Fruit fly (Drosophila melanogaster) whole organism, embryonic: ENCODE measurements around the gene CG15199.
A peak's percentile ranks its signal among the peaks of the same experiment; 100 is the strongest.

ENCODE experiments used
- Atf3 ChIP-seq: fragments of 200-800 bp; sonication (Bioruptor generic); optimal IDR thresholded peaks from 3 replicates; lab custom pipeline; 2016; ENCODE audit warnings: missing biosample characterization, missing genetic modification characterization
- Bdp1 ChIP-seq: fragments of 200-800 bp; sonication (Bioruptor generic); optimal IDR thresholded peaks from 3 replicates; lab custom pipeline; 2016; ENCODE audit warnings: missing biosample characterization, missing genetic modification characterization
- CG11723 ChIP-seq: fragments of 200-800 bp; sonication (Bioruptor generic); optimal IDR thresholded peaks from 2 replicates; lab custom pipeline; 2017; ENCODE audit warnings: missing biosample characterization, mild to moderate bottlenecking, missing genetic modification characterization
- CG15011 ChIP-seq: fragments of 200-800 bp; sonication (Bioruptor generic); optimal IDR thresholded peaks from 3 replicates; lab custom pipeline; 2018; ENCODE audit warnings: missing biosample characterization, mild to moderate bottlenecking, missing genetic modification characterization
- CG15601 ChIP-seq: fragments of 200-800 bp; sonication (Bioruptor generic); optimal IDR thresholded peaks from 3 replicates; lab custom pipeline; 2019; ENCODE audit warnings: missing biosample characterization, mild to moderate bottlenecking, missing genetic modification characterization, moderate library complexity
- CG1647 ChIP-seq: fragments of 200-800 bp; sonication (Bioruptor generic); optimal IDR thresholded peaks from 3 replicates; lab custom pipeline; 2016; ENCODE audit warnings: missing biosample characterization, missing genetic modification characterization
- CG17186 ChIP-seq: fragments of 200-800 bp; sonication (Bioruptor generic); optimal IDR thresholded peaks from 3 replicates; lab custom pipeline; 2017; ENCODE audit warnings: missing biosample characterization, missing genetic modification reagents, missing genetic modification characterization
- CG17568 ChIP-seq: fragments of 200-800 bp; sonication (Bioruptor generic); optimal IDR thresholded peaks from 2 replicates; lab custom pipeline; 2018; ENCODE audit warnings: missing biosample characterization, mild to moderate bottlenecking, missing genetic modification characterization, moderate library complexity
- CG2116 ChIP-seq: fragments of 200-800 bp; sonication (Bioruptor generic); optimal IDR thresholded peaks from 3 replicates; lab custom pipeline; 2018; ENCODE audit warnings: missing biosample characterization, mild to moderate bottlenecking, missing genetic modification characterization
- CG30020 ChIP-seq: fragments of 200-800 bp; optimal IDR thresholded peaks from 2 replicates; lab custom pipeline; 2019; ENCODE audit warnings: missing biosample characterization, mild to moderate bottlenecking, missing genetic modification characterization, moderate library complexity
- CG30403 ChIP-seq: fragments of 200-800 bp; sonication (Bioruptor generic); optimal IDR thresholded peaks from 3 replicates; lab custom pipeline; 2016; ENCODE audit warnings: missing biosample characterization, missing genetic modification characterization
- CG31224 ChIP-seq: fragments of 200-800 bp; sonication (Bioruptor generic); IDR thresholded peaks from 2 replicates; pipeline ENCODE4 v1.3.6; 2022; ENCODE audit warnings: missing biosample characterization, missing genetic modification characterization
- CG31365 ChIP-seq: fragments of 200-800 bp; sonication (Bioruptor generic); optimal IDR thresholded peaks from 2 replicates; lab custom pipeline; 2018; ENCODE audit warnings: missing biosample characterization, mild to moderate bottlenecking, missing genetic modification characterization
- CG31441 ChIP-seq: fragments of 200-800 bp; sonication (Bioruptor generic); IDR thresholded peaks from 2 replicates; pipeline ENCODE4 v1.3.6; 2022; ENCODE audit warnings: missing biosample characterization, missing genetic modification characterization
- CG3847 ChIP-seq: fragments of 200-800 bp; sonication (Bioruptor generic); IDR thresholded peaks from 2 replicates; pipeline ENCODE4 v1.3.6; 2022; ENCODE audit warnings: missing biosample characterization, missing genetic modification characterization
- CG4328 ChIP-seq: fragments of 200-800 bp; sonication (Bioruptor generic); optimal IDR thresholded peaks from 3 replicates; lab custom pipeline; 2017; ENCODE audit warnings: missing biosample characterization, missing genetic modification reagents, missing genetic modification characterization
- CG4707 ChIP-seq: fragments of 200-800 bp; sonication (Bioruptor generic); optimal IDR thresholded peaks from 2 replicates; lab custom pipeline; 2018; ENCODE audit warnings: missing biosample characterization, mild to moderate bottlenecking, missing genetic modification characterization, moderate library complexity
- CG5180 ChIP-seq: fragments of 200-800 bp; sonication (Bioruptor generic); optimal IDR thresholded peaks from 3 replicates; lab custom pipeline; 2017; ENCODE audit warnings: missing biosample characterization, missing genetic modification characterization, mild to moderate bottlenecking, moderate library complexity, missing genetic modification reagents
- CG6654 ChIP-seq: fragments of 200-800 bp; sonication (Bioruptor generic); optimal IDR thresholded peaks from 2 replicates; lab custom pipeline; 2017; ENCODE audit warnings: missing biosample characterization, mild to moderate bottlenecking, missing genetic modification characterization
- CG6683 ChIP-seq: fragments of 200-800 bp; sonication (Bioruptor generic); optimal IDR thresholded peaks from 2 replicates; lab custom pipeline; 2017; ENCODE audit warnings: missing biosample characterization, mild to moderate bottlenecking, missing genetic modification characterization, missing genetic modification reagents
- CG8388 ChIP-seq: fragments of 200-800 bp; sonication (Bioruptor generic); optimal IDR thresholded peaks from 2 replicates; lab custom pipeline; 2019; ENCODE audit warnings: missing biosample characterization, mild to moderate bottlenecking, missing genetic modification characterization, moderate library complexity
- CG8765 ChIP-seq: fragments of 200-800 bp; sonication (Bioruptor generic); IDR thresholded peaks from 2 replicates; pipeline ENCODE4 v1.3.6; 2022; ENCODE audit warnings: missing biosample characterization, missing genetic modification characterization
- CG9932 ChIP-seq: fragments of 200-800 bp; sonication (Bioruptor generic); IDR thresholded peaks from 2 replicates; pipeline ENCODE4 v1.3.6; 2022; ENCODE audit warnings: missing biosample characterization, missing genetic modification characterization
- CrebB ChIP-seq: fragments of 200-800 bp; sonication (Bioruptor generic); optimal IDR thresholded peaks from 3 replicates; lab custom pipeline; 2018; ENCODE audit warnings: missing biosample characterization, mild to moderate bottlenecking, missing genetic modification characterization
- Dek ChIP-seq: fragments of 200-800 bp; sonication (Bioruptor generic); optimal IDR thresholded peaks from 3 replicates; lab custom pipeline; 2019; ENCODE audit warnings: missing biosample characterization, mild to moderate bottlenecking, missing genetic modification characterization, moderate library complexity
- HHEX ChIP-seq: fragments of 200-800 bp; sonication (Bioruptor generic); optimal IDR thresholded peaks from 3 replicates; lab custom pipeline; 2017; ENCODE audit warnings: missing biosample characterization, mild to moderate bottlenecking, missing genetic modification characterization, missing genetic modification reagents
- Hr78 ChIP-seq, 2 experiments: fragments of 200-800 bp in 1 of 2; fragments of >200 bp in 1 of 2; sonication (Bioruptor generic) in 1 of 2; optimal IDR thresholded peaks; 2 replicates each; lab custom pipeline; 2017 to 2019; ENCODE audit warnings: missing biosample characterization in 2 of 2, missing genetic modification characterization in 2 of 2, mild to moderate bottlenecking in 1 of 2, moderate library complexity in 1 of 2
- Kr ChIP-seq: fragments of 200-800 bp; sonication (Bioruptor generic); optimal IDR thresholded peaks from 2 replicates; lab custom pipeline; 2017; ENCODE audit warnings: missing biosample characterization, mild to moderate bottlenecking, missing genetic modification characterization
- Mrtf ChIP-seq: fragments of 200-800 bp; sonication (Bioruptor generic); IDR thresholded peaks from 3 replicates; pipeline ENCODE4 v1.3.6; 2022; ENCODE audit warnings: missing biosample characterization, missing genetic modification characterization
- NfI ChIP-seq: fragments of 200-800 bp; sonication (Bioruptor generic); optimal IDR thresholded peaks from 3 replicates; lab custom pipeline; 2018; ENCODE audit warnings: missing biosample characterization, mild to moderate bottlenecking, missing genetic modification characterization, moderate library complexity
- Ptx1 ChIP-seq: fragments of 200-800 bp; sonication (Bioruptor generic); IDR thresholded peaks from 2 replicates; pipeline ENCODE4 v1.3.6; 2022; ENCODE audit warnings: missing biosample characterization, missing genetic modification characterization
- Tbp ChIP-seq: fragments of >200 bp; optimal IDR thresholded peaks from 2 replicates; lab custom pipeline; 2018; ENCODE audit warnings: missing biosample characterization, missing genetic modification characterization
- Vsx1 ChIP-seq: fragments of 200-800 bp; sonication (Bioruptor generic); optimal IDR thresholded peaks from 2 replicates; lab custom pipeline; 2017; ENCODE audit warnings: missing biosample characterization, mild to moderate bottlenecking, missing genetic modification characterization, missing genetic modification reagents
- chinmo ChIP-seq: fragments of 200-800 bp; sonication (Bioruptor generic); IDR thresholded peaks from 4 replicates; pipeline ENCODE4 v1.3.6; 2022; ENCODE audit warnings: missing biosample characterization, missing genetic modification characterization; ENCODE audit not compliant: partially characterized antibody
- dimm ChIP-seq: fragments of 200-800 bp; sonication (Bioruptor generic); IDR thresholded peaks from 2 replicates; pipeline ENCODE4 v1.3.6; 2022; ENCODE audit warnings: missing biosample characterization, missing genetic modification characterization
- eyg ChIP-seq: fragments of 200-800 bp; sonication (Bioruptor generic); optimal IDR thresholded peaks from 3 replicates; lab custom pipeline; 2016; ENCODE audit warnings: missing biosample characterization, missing genetic modification characterization
- ftz-f1 ChIP-seq: fragments of 200-800 bp; sonication (Bioruptor generic); optimal IDR thresholded peaks from 2 replicates; lab custom pipeline; 2016; ENCODE audit warnings: missing biosample characterization, missing genetic modification characterization
- fu2 ChIP-seq: fragments of 200-800 bp; sonication (Bioruptor generic); optimal IDR thresholded peaks from 2 replicates; lab custom pipeline; 2016; ENCODE audit warnings: missing biosample characterization, missing genetic modification characterization
- hth ChIP-seq: fragments of >200 bp; optimal IDR thresholded peaks from 2 replicates; lab custom pipeline; 2017; ENCODE audit warnings: inconsistent platforms
- ind ChIP-seq: fragments of 200-800 bp; sonication (Bioruptor generic); optimal IDR thresholded peaks from 3 replicates; lab custom pipeline; 2016; ENCODE audit warnings: missing biosample characterization, missing genetic modification characterization
- insv ChIP-seq, 2 experiments: fragments of 200-800 bp; sonication (Bioruptor generic); optimal IDR thresholded peaks; 3 replicates each; lab custom pipeline; 2016 to 2018; ENCODE audit warnings: missing biosample characterization in 2 of 2, missing genetic modification characterization in 2 of 2
- lmd ChIP-seq: fragments of 200-800 bp; sonication (Bioruptor generic); IDR thresholded peaks from 2 replicates; pipeline ENCODE4 v1.3.6; 2022; ENCODE audit warnings: missing biosample characterization, missing genetic modification characterization
- nmo ChIP-seq: fragments of 200-800 bp; sonication (Bioruptor generic); optimal IDR thresholded peaks from 2 replicates; lab custom pipeline; 2018; ENCODE audit warnings: missing biosample characterization, mild to moderate bottlenecking, missing genetic modification characterization, moderate library complexity
- pb ChIP-seq: fragments of 200-800 bp; sonication (Bioruptor generic); optimal IDR thresholded peaks from 3 replicates; lab custom pipeline; 2016; ENCODE audit warnings: missing biosample characterization, missing genetic modification characterization
- pita ChIP-seq: fragments of 200-800 bp; sonication (Bioruptor generic); optimal IDR thresholded peaks from 2 replicates; lab custom pipeline; 2017; ENCODE audit warnings: missing biosample characterization, mild to moderate bottlenecking, missing genetic modification characterization
- sc ChIP-seq, 3 experiments: fragments of >200 bp in 2 of 3; fragments of 200-800 bp in 1 of 3; sonication (Bioruptor generic) in 1 of 3; optimal IDR thresholded peaks; 2 replicates in 2 of 3; 3 replicates in 1 of 3; lab custom pipeline; 2017; ENCODE audit warnings: mild to moderate bottlenecking in 1 of 3, missing biosample characterization in 1 of 3, missing genetic modification characterization in 1 of 3, missing genetic modification reagents in 1 of 3
- tgo ChIP-seq: fragments of 200-800 bp; sonication (Bioruptor generic); IDR thresholded peaks from 3 replicates; pipeline ENCODE4 v1.3.6; 2022; ENCODE audit warnings: missing biosample characterization, missing genetic modification characterization
- tll ChIP-seq, 2 experiments: fragments of 200-800 bp in 1 of 2; fragments of >200 bp in 1 of 2; sonication (Bioruptor generic) in 1 of 2; optimal IDR thresholded peaks; 2 replicates each; lab custom pipeline; 2017 to 2019; ENCODE audit warnings: missing biosample characterization in 2 of 2, missing genetic modification characterization in 2 of 2, mild to moderate bottlenecking in 1 of 2, moderate library complexity in 1 of 2

CG15199 gene

dm6 chrX:11136587-11137512, 4.8 kb downstream of the CG15199 start, which contains the start of gene Klp10A (continued):
- TF ChIP-seq hth (lab: Kevin White, UChicago) (no peak), CG30020 (tag; lab: Kevin White, UChicago) (no peak), CG4328 (GFP tag; lab: Kevin White, UChicago) (no peak), Vsx1 (GFP tag; lab: Kevin White, UChicago) (no peak), pita (GFP tag; lab: Kevin White, UChicago) (no peak), CG30403 (GFP tag; lab: Kevin White, UChicago) (peak; percentile 33), CG11723 (GFP tag; lab: Kevin White, UChicago) (peak; percentile 22), CG6654 (GFP tag; lab: Kevin White, UChicago) (no peak), CG15601 (no peak), pb (GFP tag; lab: Kevin White, UChicago) (no peak), Mrtf (GFP tag; lab: Robert Waterston, UW) (no peak), sc (optimal IDR thresholded peaks at IDR 0.05; lab: Kevin White, UChicago) (no peak), sc (GFP tag; optimal IDR thresholded peaks at IDR 0.05; lab: Kevin White, UChicago) (no peak), CG2116 (GFP tag; lab: Kevin White, UChicago) (no peak), ftz-f1 (GFP tag; lab: Kevin White, UChicago) (no peak), Hr78 (GFP tag; optimal IDR thresholded peaks at IDR 0.05; lab: Kevin White, UChicago) (no peak), Ptx1 (no peak), CG15011 (no peak), CG17186 (GFP tag; lab: Kevin White, UChicago) (peak; percentile 47), CG5180 (GFP tag; lab: Kevin White, UChicago) (no peak), tgo (GFP tag; lab: Robert Waterston, UW) (no peak), HHEX (GFP tag; lab: Kevin White, UChicago) (peak; percentile 7), ind (no peak), insv (GFP tag; optimal IDR thresholded peaks at IDR 0.05; lab: Kevin White, UChicago) (no peak), CG9932 (GFP tag; lab: Robert Waterston, UW) (peak; percentile 54), Dek (tag; lab: Kevin White, UChicago) (no peak), Tbp (GFP tag; lab: Kevin White, UChicago) (no peak), CG8765 (no peak), CrebB (no peak), CG6683 (no peak), CG3847 (0 out of 2 replicates have a peak, but pooled peaks have one; percentile 12), tll (GFP tag; optimal IDR thresholded peaks at IDR 0.05; lab: Kevin White, UChicago) (no peak), Kr (no peak), chinmo (0 out of 4 replicates have a peak, but pooled peaks have one; percentile 47), nmo (GFP tag; lab: Kevin White, UChicago) (no peak), CG4707 (GFP tag; lab: Kevin White, UChicago) (no peak), Atf3 (GFP tag; lab: Kevin White, UChicago) (no peak), CG8388 (GFP tag; lab: Kevin White, UChicago) (no peak), CG31441 (no peak), CG17568 (GFP tag; lab: Kevin White, UChicago) (no peak), lmd (GFP tag; lab: Robert Waterston, UW) (no peak), dimm (GFP tag; lab: Robert Waterston, UW) (no peak), fu2 (GFP tag; lab: Kevin White, UChicago) (no peak), CG1647 (GFP tag; lab: Kevin White, UChicago) (peak; percentile 11), Bdp1 (no peak), CG31365 (tag; lab: Kevin White, UChicago) (no peak), eyg (GFP tag; lab: Kevin White, UChicago) (no peak), NfI (peak; percentile 6), CG31224 (GFP tag; lab: Robert Waterston, UW) (no peak)
